Worm (Caenorhabditis elegans) whole organism, L1 larva: ENCODE data around the gene ZC204.17.

Experiments used
- C16A3.4 ChIP-seq: fragments of 150-350 bp; optimal IDR thresholded peaks from 2 replicates; lab custom pipeline; 2014; ENCODE audit warnings: missing biosample characterization, missing genetic modification characterization
- C34B4.2 ChIP-seq: sonication (generic microtip); optimal IDR thresholded peaks from 2 replicates; lab custom pipeline; 2017; ENCODE audit warnings: mild to moderate bottlenecking, missing genetic modification characterization, missing compliant biosample characterization
- Y116A8C.19 ChIP-seq: sonication (generic microtip); optimal IDR thresholded peaks from 2 replicates; lab custom pipeline; 2016; ENCODE audit warnings: missing compliant biosample characterization, missing genetic modification characterization, borderline replicate concordance
- ceh-90 ChIP-seq: sonication (generic microtip); optimal IDR thresholded peaks from 2 replicates; lab custom pipeline; 2016; ENCODE audit warnings: missing genetic modification characterization, missing compliant biosample characterization
- efl-1 ChIP-seq, 4 experiments: fragments of 150-350 bp; optimal IDR thresholded peaks in 3 of 4; peaks in 1 of 4; 1 replicate in 1 of 4; 2 replicates in 3 of 4; lab custom pipeline; 2014; ENCODE audit warnings: missing biosample characterization in 2 of 4, missing genetic modification characterization in 2 of 4, missing genetic modification reagents in 2 of 4
- egl-27 ChIP-seq, 2 experiments: fragments of 150-350 bp in 1 of 2; sonication (generic microtip); optimal IDR thresholded peaks; 3 replicates each; lab custom pipeline; 2017 to 2018; ENCODE audit warnings: missing biosample characterization in 2 of 2, missing genetic modification characterization in 2 of 2, missing genetic modification reagents in 2 of 2
- elt-2 ChIP-seq: sonication (generic microtip); optimal IDR thresholded peaks from 2 replicates; lab custom pipeline; 2016; ENCODE audit warnings: missing genetic modification characterization, mild to moderate bottlenecking, inconsistent platforms, missing compliant biosample characterization, missing genetic modification reagents
- fkh-4 ChIP-seq: sonication (generic microtip); optimal IDR thresholded peaks from 2 replicates; lab custom pipeline; 2016; ENCODE audit warnings: missing compliant biosample characterization, missing genetic modification characterization, borderline replicate concordance
- grh-1 ChIP-seq: fragments of 200-800 bp; sonication (Bioruptor generic); IDR thresholded peaks from 2 replicates; pipeline ENCODE4 v1.3.6; 2022; ENCODE audit warnings: missing genetic modification reagents, missing genetic modification characterization, missing compliant biosample characterization
- hlh-17 ChIP-seq: fragments of 200-800 bp; sonication (Bioruptor generic); optimal IDR thresholded peaks from 2 replicates; lab custom pipeline; 2018; ENCODE audit warnings: missing genetic modification characterization, mild to moderate bottlenecking, missing compliant biosample characterization, moderate library complexity, borderline replicate concordance
- lin-13 ChIP-seq: fragments of 150-350 bp; optimal IDR thresholded peaks from 2 replicates; lab custom pipeline; 2014; ENCODE audit warnings: missing biosample characterization, missing genetic modification reagents, missing genetic modification characterization
- lsy-2 ChIP-seq, 2 experiments: fragments of 150-350 bp; optimal IDR thresholded peaks; 2 replicates each; lab custom pipeline; 2014; ENCODE audit warnings: missing biosample characterization in 2 of 2, missing genetic modification characterization in 2 of 2
- mab-9 ChIP-seq: fragments of 200-800 bp; sonication (Bioruptor generic); IDR thresholded peaks from 2 replicates; pipeline ENCODE4 v1.3.6; 2022; ENCODE audit warnings: missing genetic modification reagents, missing genetic modification characterization, missing compliant biosample characterization
- nhr-12 ChIP-seq: sonication (generic microtip); optimal IDR thresholded peaks from 2 replicates; lab custom pipeline; 2017; ENCODE audit warnings: missing biosample characterization, missing genetic modification characterization
- nhr-19 ChIP-seq: fragments of 200-800 bp; sonication (Bioruptor generic); conservative IDR thresholded peaks from 2 replicates; pipeline ENCODE4 v1.3.6; 2022; ENCODE audit warnings: missing genetic modification characterization, missing compliant biosample characterization
- nhr-237 ChIP-seq: fragments of 150-350 bp; optimal IDR thresholded peaks from 2 replicates; lab custom pipeline; 2014; ENCODE audit warnings: missing biosample characterization, missing genetic modification characterization
- nhr-71 ChIP-seq: sonication (generic microtip); optimal IDR thresholded peaks from 2 replicates; lab custom pipeline; 2016; ENCODE audit warnings: mild to moderate bottlenecking, missing genetic modification characterization, moderate library complexity, missing compliant biosample characterization
- nhr-76 ChIP-seq: sonication (generic microtip); optimal IDR thresholded peaks from 2 replicates; lab custom pipeline; 2017; ENCODE audit warnings: missing biosample characterization, missing genetic modification characterization
- nhr-77 ChIP-seq: fragments of 150-350 bp; optimal IDR thresholded peaks from 2 replicates; lab custom pipeline; 2014; ENCODE audit warnings: missing biosample characterization, missing genetic modification characterization
- nhr-85 ChIP-seq: sonication (generic microtip); peaks from one replicate; lab custom pipeline; 2016; ENCODE audit warnings: missing genetic modification characterization, inconsistent platforms, missing compliant biosample characterization
- skn-1 ChIP-seq: fragments of 150-350 bp; optimal IDR thresholded peaks from 2 replicates; lab custom pipeline; 2014; ENCODE audit warnings: missing biosample characterization, missing genetic modification characterization
- snpc-4 ChIP-seq: fragments of 150-350 bp; optimal IDR thresholded peaks from 2 replicates; lab custom pipeline; 2014; ENCODE audit warnings: missing biosample characterization, missing genetic modification characterization
- snu-23 ChIP-seq: sonication (generic microtip); optimal IDR thresholded peaks from 2 replicates; lab custom pipeline; 2016; ENCODE audit warnings: missing genetic modification characterization, missing compliant biosample characterization
- unc-130 ChIP-seq: fragments of 150-350 bp; optimal IDR thresholded peaks from 2 replicates; lab custom pipeline; 2017; ENCODE audit warnings: missing biosample characterization, missing genetic modification characterization, inconsistent platforms
- unc-62 ChIP-seq: fragments of 150-350 bp; optimal IDR thresholded peaks from 2 replicates; lab custom pipeline; 2014; ENCODE audit warnings: missing biosample characterization, missing genetic modification reagents, missing genetic modification characterization
- vab-15 ChIP-seq: sonication (generic microtip); optimal IDR thresholded peaks from 2 replicates; lab custom pipeline; 2017; ENCODE audit warnings: missing genotype, mild to moderate bottlenecking, missing genetic modification characterization, missing compliant biosample characterization
- zag-1 ChIP-seq: fragments of 150-350 bp; optimal IDR thresholded peaks from 2 replicates; lab custom pipeline; 2014; ENCODE audit warnings: missing biosample characterization, missing genetic modification characterization
- zip-4 ChIP-seq: fragments of 200-800 bp; sonication (Bioruptor generic); optimal IDR thresholded peaks from 2 replicates; lab custom pipeline; 2018; ENCODE audit warnings: mild to moderate bottlenecking, missing genetic modification characterization, moderate library complexity, missing compliant biosample characterization

ZC204.17 gene

ce11 chrII:1679081-1679480 is 33.0 kb upstream of the ZC204.17 start, which contains the start of gene irld-36:
irld-36 (plus strand) TSS chrII:1679381.
- no peak for TF ChIP-seq lsy-2 (tag; optimal IDR thresholded peaks at IDR 0.05; lab: Kevin White, UChicago)
- TF ChIP-seq lin-13 (GFP tag; lab: Kevin White, UChicago): no peak
- no peak for TF ChIP-seq nhr-12 (tag; lab: Kevin White, UChicago)
- no peak for TF ChIP-seq unc-62 (GFP tag; lab: Kevin White, UChicago)
- no peak for TF ChIP-seq snu-23
- no peak for TF ChIP-seq egl-27 (tag; optimal IDR thresholded peaks at IDR 0.05; lab: Kevin White, UChicago)
- no peak for TF ChIP-seq hlh-17 (GFP tag; lab: Kevin White, UChicago)
- TF ChIP-seq, all 84 proteins: peak for 0

- TF ChIP-seq C34B4.2 (tag; lab: Kevin White, UChicago) (no peak), zip-4 (GFP tag; lab: Kevin White, UChicago) (no peak), lsy-2 (tag; optimal IDR thresholded peaks at IDR 0.05; lab: Kevin White, UChicago) (no peak), ceh-90 (tag; lab: Kevin White, UChicago) (no peak), Y116A8C.19 (no peak), nhr-76 (tag; lab: Kevin White, UChicago) (no peak), nhr-71 (tag; lab: Kevin White, UChicago) (no peak), elt-2 (tag; lab: Kevin White, UChicago) (no peak), skn-1 (no peak), zag-1 (tag; lab: Kevin White, UChicago) (no peak), nhr-85 (no peak), mab-9 (no peak), efl-1 (optimal IDR thresholded peaks at IDR 0.05; lab: Kevin White, UChicago) (no peak), efl-1 (GFP tag; optimal IDR thresholded peaks at IDR 0.05 in 1 of 2; lab: Kevin White, UChicago) (no peak), nhr-77 (tag; lab: Kevin White, UChicago) (no peak), fkh-4 (tag; lab: Kevin White, UChicago) (no peak), grh-1 (GFP tag; lab: Robert Waterston, UW) (no peak), C16A3.4 (tag; lab: Kevin White, UChicago) (no peak), vab-15 (tag; lab: Kevin White, UChicago) (no peak), unc-130 (tag; lab: Kevin White, UChicago) (no peak)
Measured at ce11 chrII:1676088-1676487, 30.0 kb upstream of the ZC204.17 start, which contains the start of gene fbxb-17. fbxb-17 (plus strand) TSS chrII:1676388.

- TF ChIP-seq nhr-19 (GFP tag; lab: Robert Waterston, UW): no peak
- no peak for TF ChIP-seq snpc-4
- no peak for TF ChIP-seq mab-9
Measured at ce11 chrII:1672673-1673072, 26.6 kb upstream of the ZC204.17 start.

- TF ChIP-seq efl-1 (optimal IDR thresholded peaks at IDR 0.05; lab: Kevin White, UChicago) (no peak), efl-1 (GFP tag; optimal IDR thresholded peaks at IDR 0.05 in 1 of 2; lab: Kevin White, UChicago) (peak in 1 of 2 experiments; percentile 23), nhr-71 (tag; lab: Kevin White, UChicago) (no peak)
Measured at ce11 chrII:1670985-1671384, 24.9 kb upstream of the ZC204.17 start.

- peak; percentile 77 for TF ChIP-seq elt-2 (tag; lab: Kevin White, UChicago)
- no peak for TF ChIP-seq nhr-237 (tag; lab: Kevin White, UChicago)
Measured at ce11 chrII:1670260-1670879, 24.3 kb upstream of the ZC204.17 start, which contains the start of gene nhx-6. nhx-6 (plus strand) TSS chrII:1670829.

- no peak for TF ChIP-seq zip-4 (GFP tag; lab: Kevin White, UChicago)
- TF ChIP-seq, all 84 proteins: peak for 0
Measured at ce11 chrII:1668913-1669312, 22.8 kb upstream of the ZC204.17 start, which contains the start of gene srw-97. srw-97 (minus strand) TSS chrII:1669013.
